Fruit fly (Drosophila melanogaster) whole organism, embryonic: ENCODE measurements around the gene qtc.
A peak's percentile ranks its signal among the peaks of the same experiment; 100 is the strongest.

Experiments used
- Bdp1 ChIP-seq: fragments of 200-800 bp; sonication (Bioruptor generic); optimal IDR thresholded peaks from 3 replicates; lab custom pipeline; 2016; ENCODE audit warnings: missing biosample characterization, missing genetic modification characterization
- CG10209 ChIP-seq: fragments of 200-800 bp; sonication (Bioruptor generic); optimal IDR thresholded peaks from 3 replicates; lab custom pipeline; 2017; ENCODE audit warnings: missing biosample characterization, mild to moderate bottlenecking, missing genetic modification characterization, missing genetic modification reagents
- CG10543 ChIP-seq: fragments of 200-800 bp; sonication (Bioruptor generic); optimal IDR thresholded peaks from 3 replicates; lab custom pipeline; 2017; ENCODE audit warnings: missing biosample characterization, mild to moderate bottlenecking, missing genetic modification characterization, moderate library complexity
- CG10979 ChIP-seq: fragments of 200-800 bp; sonication (Bioruptor generic); optimal IDR thresholded peaks from 2 replicates; lab custom pipeline; 2018; ENCODE audit warnings: missing biosample characterization, mild to moderate bottlenecking, missing genetic modification characterization, moderate library complexity
- CG12104 ChIP-seq: fragments of 200-800 bp; sonication (Bioruptor generic); optimal IDR thresholded peaks from 3 replicates; lab custom pipeline; 2016; ENCODE audit warnings: missing biosample characterization, missing genetic modification characterization
- CG12659 ChIP-seq: fragments of 200-800 bp; sonication (Bioruptor generic); optimal IDR thresholded peaks from 3 replicates; lab custom pipeline; 2017; ENCODE audit warnings: mild to moderate bottlenecking, missing biosample characterization, missing genetic modification reagents, missing genetic modification characterization
- CG14014 ChIP-seq: fragments of 200-800 bp; sonication (Bioruptor generic); IDR thresholded peaks from 2 replicates; pipeline ENCODE4 v1.3.6; 2022; ENCODE audit warnings: missing biosample characterization, missing genetic modification characterization
- CG17612 ChIP-seq: fragments of 200-800 bp; sonication (Bioruptor generic); IDR thresholded peaks from 2 replicates; pipeline ENCODE4 v1.3.6; 2022; ENCODE audit warnings: missing biosample characterization, missing genetic modification characterization
- CG17912 ChIP-seq: fragments of 200-800 bp; sonication (Bioruptor generic); optimal IDR thresholded peaks from 2 replicates; lab custom pipeline; 2018; ENCODE audit warnings: missing biosample characterization, mild to moderate bottlenecking, missing genetic modification characterization
- CG2712 ChIP-seq: fragments of 200-800 bp; optimal IDR thresholded peaks from 3 replicates; lab custom pipeline; 2019; ENCODE audit warnings: missing biosample characterization, mild to moderate bottlenecking, missing genetic modification characterization, moderate library complexity
- CG30020 ChIP-seq: fragments of 200-800 bp; optimal IDR thresholded peaks from 2 replicates; lab custom pipeline; 2019; ENCODE audit warnings: missing biosample characterization, mild to moderate bottlenecking, missing genetic modification characterization, moderate library complexity
- CG32767 ChIP-seq: fragments of 200-800 bp; sonication (Bioruptor generic); IDR thresholded peaks from 2 replicates; pipeline ENCODE4 v1.3.6; 2022; ENCODE audit warnings: missing biosample characterization, missing genetic modification characterization
- CG3847 ChIP-seq: fragments of 200-800 bp; sonication (Bioruptor generic); IDR thresholded peaks from 2 replicates; pipeline ENCODE4 v1.3.6; 2022; ENCODE audit warnings: missing biosample characterization, missing genetic modification characterization
- CG4707 ChIP-seq: fragments of 200-800 bp; sonication (Bioruptor generic); optimal IDR thresholded peaks from 2 replicates; lab custom pipeline; 2018; ENCODE audit warnings: missing biosample characterization, mild to moderate bottlenecking, missing genetic modification characterization, moderate library complexity
- CG6765 ChIP-seq: fragments of 200-800 bp; sonication (Bioruptor generic); optimal IDR thresholded peaks from 3 replicates; lab custom pipeline; 2017; ENCODE audit warnings: missing biosample characterization, mild to moderate bottlenecking, missing genetic modification characterization
- CG6791 ChIP-seq: fragments of 200-800 bp; sonication (Bioruptor generic); IDR thresholded peaks from 3 replicates; pipeline ENCODE4 v1.3.6; 2022; ENCODE audit warnings: missing biosample characterization, missing genetic modification characterization; ENCODE audit not compliant: partially characterized antibody
- CG6813 ChIP-seq: fragments of 200-800 bp; sonication (Bioruptor generic); optimal IDR thresholded peaks from 2 replicates; lab custom pipeline; 2017; ENCODE audit warnings: missing biosample characterization, missing genetic modification characterization, mild to moderate bottlenecking, moderate library complexity, missing genetic modification reagents
- CG7357 ChIP-seq: fragments of 200-800 bp; sonication (Bioruptor generic); IDR thresholded peaks from 3 replicates; pipeline ENCODE4 v1.3.6; 2022; ENCODE audit warnings: missing biosample characterization, missing genetic modification characterization
- CG7745 ChIP-seq: fragments of 200-800 bp; sonication (Bioruptor generic); optimal IDR thresholded peaks from 2 replicates; lab custom pipeline; 2018; ENCODE audit warnings: missing biosample characterization, mild to moderate bottlenecking, missing genetic modification characterization, moderate library complexity
- CG7987 ChIP-seq: fragments of 200-800 bp; sonication (Bioruptor generic); optimal IDR thresholded peaks from 2 replicates; lab custom pipeline; 2018; ENCODE audit warnings: missing biosample characterization, mild to moderate bottlenecking, missing genetic modification characterization, moderate library complexity
- CG8281 ChIP-seq: fragments of 200-800 bp; sonication (Bioruptor generic); optimal IDR thresholded peaks from 2 replicates; lab custom pipeline; 2018; ENCODE audit warnings: missing biosample characterization, mild to moderate bottlenecking, missing genetic modification characterization, moderate library complexity
- CG8924 ChIP-seq: fragments of 200-800 bp; optimal IDR thresholded peaks from 3 replicates; lab custom pipeline; 2019; ENCODE audit warnings: missing biosample characterization, mild to moderate bottlenecking, missing genetic modification characterization, moderate library complexity
- Gsc ChIP-seq: fragments of 200-800 bp; sonication (Bioruptor generic); IDR thresholded peaks from 2 replicates; pipeline ENCODE4 v1.3.6; 2022; ENCODE audit warnings: missing biosample characterization, missing genetic modification characterization
- H15 ChIP-seq: fragments of 200-800 bp; sonication (Bioruptor generic); IDR thresholded peaks from 3 replicates; pipeline ENCODE4 v1.3.6; 2022; ENCODE audit warnings: missing biosample characterization, missing genetic modification characterization
- H2.0 ChIP-seq: fragments of 200-800 bp; sonication (Bioruptor generic); IDR thresholded peaks from 2 replicates; pipeline ENCODE4 v1.3.6; 2022; ENCODE audit warnings: missing biosample characterization, missing genetic modification characterization
- Max ChIP-seq: fragments of 200-800 bp; sonication (Bioruptor generic); optimal IDR thresholded peaks from 2 replicates; lab custom pipeline; 2016; ENCODE audit warnings: missing biosample characterization, mild to moderate bottlenecking, missing genetic modification characterization
- Nf-YA ChIP-seq: fragments of 200-800 bp; sonication (Bioruptor generic); IDR thresholded peaks from 2 replicates; pipeline ENCODE4 v1.3.6; 2022; ENCODE audit warnings: missing biosample characterization, missing genetic modification characterization
- Pdp1 ChIP-seq, 2 experiments: fragments of 200-800 bp; sonication (Bioruptor generic); optimal IDR thresholded peaks; 3 replicates each; lab custom pipeline; 2016; ENCODE audit warnings: missing biosample characterization in 2 of 2, missing genetic modification characterization in 2 of 2, mild to moderate bottlenecking in 1 of 2, moderate library complexity in 1 of 2
- Six4 ChIP-seq: fragments of 200-800 bp; sonication (Bioruptor generic); optimal IDR thresholded peaks from 2 replicates; lab custom pipeline; 2016; ENCODE audit warnings: missing biosample characterization, missing genetic modification characterization
- Vsx1 ChIP-seq: fragments of 200-800 bp; sonication (Bioruptor generic); optimal IDR thresholded peaks from 2 replicates; lab custom pipeline; 2017; ENCODE audit warnings: missing biosample characterization, mild to moderate bottlenecking, missing genetic modification characterization, missing genetic modification reagents
- bigmax ChIP-seq: fragments of 200-800 bp; sonication (Bioruptor generic); optimal IDR thresholded peaks from 2 replicates; lab custom pipeline; 2018; ENCODE audit warnings: missing biosample characterization, mild to moderate bottlenecking, missing genetic modification characterization
- br ChIP-seq: fragments of >200 bp; optimal IDR thresholded peaks from 2 replicates; lab custom pipeline; 2017
- cato ChIP-seq: fragments of 200-800 bp; sonication (Bioruptor generic); optimal IDR thresholded peaks from 2 replicates; lab custom pipeline; 2016; ENCODE audit warnings: missing biosample characterization, missing genetic modification characterization, borderline replicate concordance
- da ChIP-seq: fragments of 200-800 bp; sonication (Bioruptor generic); optimal IDR thresholded peaks from 2 replicates; lab custom pipeline; 2016; ENCODE audit warnings: missing biosample characterization, missing genetic modification characterization
- dati ChIP-seq: fragments of 200-800 bp; sonication (Bioruptor generic); IDR thresholded peaks from 2 replicates; pipeline ENCODE4 v1.3.6; 2022; ENCODE audit warnings: missing biosample characterization, missing genetic modification characterization
- dmrt11E ChIP-seq: fragments of 200-800 bp; sonication (Bioruptor generic); optimal IDR thresholded peaks from 3 replicates; lab custom pipeline; 2018; ENCODE audit warnings: missing biosample characterization, mild to moderate bottlenecking, missing genetic modification characterization, moderate library complexity
- gce ChIP-seq: fragments of 200-800 bp; sonication (Bioruptor generic); IDR thresholded peaks from 3 replicates; pipeline ENCODE4 v1.3.6; 2022; ENCODE audit warnings: missing biosample characterization, missing genetic modification characterization
- gro ChIP-seq: fragments of 200-800 bp; sonication (Bioruptor generic); optimal IDR thresholded peaks from 2 replicates; lab custom pipeline; 2016; ENCODE audit warnings: missing biosample characterization, missing genetic modification characterization
- gsb ChIP-seq: fragments of 200-800 bp; sonication (Bioruptor generic); IDR thresholded peaks from 2 replicates; pipeline ENCODE4 v1.3.6; 2022; ENCODE audit warnings: missing biosample characterization, missing genetic modification characterization
- kah ChIP-seq: fragments of 200-800 bp; sonication (Bioruptor generic); optimal IDR thresholded peaks from 2 replicates; lab custom pipeline; 2018; ENCODE audit warnings: missing biosample characterization, mild to moderate bottlenecking, missing genetic modification characterization
- lmd ChIP-seq: fragments of 200-800 bp; sonication (Bioruptor generic); IDR thresholded peaks from 2 replicates; pipeline ENCODE4 v1.3.6; 2022; ENCODE audit warnings: missing biosample characterization, missing genetic modification characterization
- mld ChIP-seq: fragments of 200-800 bp; sonication (Bioruptor generic); IDR thresholded peaks from 3 replicates; pipeline ENCODE4 v1.3.6; 2022; ENCODE audit warnings: missing biosample characterization, missing genetic modification characterization; ENCODE audit not compliant: partially characterized antibody
- pnt ChIP-seq: fragments of 200-800 bp; sonication (Bioruptor generic); optimal IDR thresholded peaks from 3 replicates; lab custom pipeline; 2016; ENCODE audit warnings: missing biosample characterization, missing genetic modification characterization
- ranshi ChIP-seq: fragments of 200-800 bp; sonication (Bioruptor generic); IDR thresholded peaks from 2 replicates; pipeline ENCODE4 v1.3.6; 2022; ENCODE audit warnings: missing biosample characterization, missing genetic modification characterization
- sim ChIP-seq: fragments of 200-800 bp; sonication (Bioruptor generic); IDR thresholded peaks from 2 replicates; pipeline ENCODE4 v1.3.6; 2022; ENCODE audit warnings: missing biosample characterization, missing genetic modification characterization
- sima ChIP-seq: fragments of 200-800 bp; sonication (Bioruptor generic); optimal IDR thresholded peaks from 2 replicates; lab custom pipeline; 2016; ENCODE audit warnings: missing biosample characterization, missing genetic modification characterization
- sr ChIP-seq: fragments of 200-800 bp; sonication (Bioruptor generic); IDR thresholded peaks from 3 replicates; pipeline ENCODE4 v1.3.6; 2022; ENCODE audit warnings: missing biosample characterization, missing genetic modification characterization
- tio ChIP-seq: fragments of 200-800 bp; sonication (Bioruptor generic); optimal IDR thresholded peaks from 2 replicates; lab custom pipeline; 2017; ENCODE audit warnings: missing biosample characterization, missing genetic modification characterization, inconsistent platforms
- wek ChIP-seq: fragments of 200-800 bp; sonication (Bioruptor generic); optimal IDR thresholded peaks from 3 replicates; lab custom pipeline; 2018; ENCODE audit warnings: missing biosample characterization, mild to moderate bottlenecking, missing genetic modification characterization, moderate library complexity

The qtc gene

dm6 chr2L:5070797-5071579 is 10.4 kb downstream of the qtc start, which contains the start of gene RpL37A (continued):
- TF ChIP-seq CG6813 (GFP tag; lab: Kevin White, UChicago) (peak; percentile 87), CG4707 (peak; percentile 53), CG6791 (0 out of 3 replicates have a peak, but pooled peaks have one; percentile 11), Bdp1 (GFP tag; lab: Kevin White, UChicago) (peak; percentile 62), gro (GFP tag; lab: Kevin White, UChicago) (peak; percentile 88), br (lab: Kevin White, UChicago) (no peak), da (GFP tag; lab: Kevin White, UChicago) (peak; percentile 76), CG32767 (peak; percentile 51; the same call in 1 of the 2 replicates), Pdp1 (GFP tag; optimal IDR thresholded peaks at IDR 0.05; lab: Kevin White, UChicago) (peak; percentile 60 to 85), tio (GFP tag; lab: Kevin White, UChicago) (peak; percentile 28), H2.0 (GFP tag; lab: Robert Waterston, UW) (peak; percentile 58; the same call in 1 of the 2 replicates), lmd (no peak), CG2712 (tag; lab: Kevin White, UChicago) (peak; percentile 81), sima (GFP tag; lab: Kevin White, UChicago) (peak; percentile 64), dati (GFP tag; lab: Robert Waterston, UW) (0 out of 2 replicates have a peak, but pooled peaks have one; percentile 21), Max (peak; percentile 86), CG30020 (tag; lab: Kevin White, UChicago) (peak; percentile 53), gce (GFP tag; lab: Robert Waterston, UW) (peak; percentile 78; the same call in 2 of the 3 replicates), bigmax (GFP tag; lab: Kevin White, UChicago) (peak; percentile 80), pnt (no peak), CG7745 (peak; percentile 4), CG3847 (GFP tag; lab: Robert Waterston, UW) (peak; percentile 77), mld (no peak), Gsc (no peak), ranshi (GFP tag; lab: Robert Waterston, UW) (peak; percentile 77; the same call in 1 of the 2 replicates), gsb (GFP tag; lab: Robert Waterston, UW) (peak; percentile 54; the same call in 1 of the 2 replicates), kah (GFP tag; lab: Kevin White, UChicago) (peak; percentile 76), Nf-YA (GFP tag; lab: Robert Waterston, UW) (peak; percentile 60), CG17612 (GFP tag; lab: Robert Waterston, UW) (no peak; the same call in 1 of the 2 replicates), sim (GFP tag; lab: Robert Waterston, UW) (peak; percentile 55), wek (GFP tag; lab: Kevin White, UChicago) (peak; percentile 79), CG17912 (GFP tag; lab: Kevin White, UChicago) (peak; percentile 90), H15 (GFP tag; lab: Robert Waterston, UW) (peak; percentile 56; the same call in 2 of the 3 replicates), CG7987 (GFP tag; lab: Kevin White, UChicago) (peak; percentile 96), CG12104 (GFP tag; lab: Kevin White, UChicago) (peak; percentile 87), CG6765 (GFP tag; lab: Kevin White, UChicago) (peak; percentile 94), CG8281 (tag; lab: Kevin White, UChicago) (peak; percentile 33), CG7357 (GFP tag; lab: Robert Waterston, UW) (no peak), CG8924 (tag; lab: Kevin White, UChicago) (peak; percentile 69), CG12659 (peak; percentile 92), Six4 (peak; percentile 61), dmrt11E (tag; lab: Kevin White, UChicago) (peak; percentile 57), cato (GFP tag; lab: Kevin White, UChicago) (no peak), CG10543 (GFP tag; lab: Kevin White, UChicago) (peak; percentile 81), CG10209 (GFP tag; lab: Kevin White, UChicago) (peak; percentile 81), sr (GFP tag; lab: Robert Waterston, UW) (no peak; the same call in 1 of the 3 replicates), CG10979 (tag; lab: Kevin White, UChicago) (peak; percentile 69), CG14014 (GFP tag; lab: Robert Waterston, UW) (peak; percentile 72), Vsx1 (GFP tag; lab: Kevin White, UChicago) (peak; percentile 86)
